Worm (Caenorhabditis elegans) whole organism, L3 larva: ENCODE data around the gene Y32F6A.5.

Experiments
- ama-1 ChIP-seq: fragments of 150-350 bp; optimal IDR thresholded peaks from 2 replicates; lab custom pipeline; 2018
- ceh-16 ChIP-seq: sonication (generic microtip); optimal IDR thresholded peaks from 2 replicates; lab custom pipeline; 2017; ENCODE audit warnings: missing biosample characterization, missing genetic modification characterization
- hmg-11 ChIP-seq: sonication (generic microtip); optimal IDR thresholded peaks from 2 replicates; lab custom pipeline; 2016; ENCODE audit warnings: missing genetic modification characterization, missing compliant biosample characterization
- nhr-77 ChIP-seq: fragments of 150-350 bp; optimal IDR thresholded peaks from 2 replicates; lab custom pipeline; 2014; ENCODE audit warnings: missing biosample characterization, missing genetic modification characterization

- TF ChIP-seq ama-1 (lab: Kevin White, UChicago) (peak; percentile 85), nhr-77 (tag; lab: Kevin White, UChicago) (no peak), hmg-11 (tag; lab: Kevin White, UChicago) (no peak), ceh-16 (tag; lab: Kevin White, UChicago) (no peak)
Observed at ce11 chrV:10472901-10473774, 19.7 kb upstream of the Y32F6A.5 start.
